Worm (Caenorhabditis elegans) whole organism, L2 larva: ENCODE data around the gene W09D10.4.

ENCODE experiments used
- C34F6.9 ChIP-seq: fragments of 150-350 bp; optimal IDR thresholded peaks from 2 replicates; lab custom pipeline; 2014; ENCODE audit warnings: missing biosample characterization, missing genetic modification characterization
- F13H6.1 ChIP-seq: sonication (generic microtip); optimal IDR thresholded peaks from 2 replicates; lab custom pipeline; 2016; ENCODE audit warnings: missing genetic modification characterization, missing compliant biosample characterization
- R02D3.7 ChIP-seq: fragments of 150-350 bp; optimal IDR thresholded peaks from 2 replicates; lab custom pipeline; 2014; ENCODE audit warnings: missing biosample characterization, missing genetic modification characterization
- Y55F3AM.14 ChIP-seq: fragments of 200-800 bp; sonication (Bioruptor generic); optimal IDR thresholded peaks from 2 replicates; lab custom pipeline; 2018; ENCODE audit warnings: mild to moderate bottlenecking, missing genetic modification characterization, missing compliant biosample characterization
- ZK546.5 ChIP-seq: sonication (generic microtip); optimal IDR thresholded peaks from 2 replicates; lab custom pipeline; 2017; ENCODE audit warnings: missing biosample characterization, missing genetic modification characterization
- alr-1 ChIP-seq: fragments of 150-350 bp; optimal IDR thresholded peaks from 2 replicates; lab custom pipeline; 2014; ENCODE audit warnings: missing biosample characterization, missing genetic modification characterization
- aly-2 ChIP-seq: fragments of 150-350 bp; optimal IDR thresholded peaks from 2 replicates; lab custom pipeline; 2014; ENCODE audit warnings: missing biosample characterization, missing genetic modification characterization
- ama-1 ChIP-seq: fragments of 150-350 bp; optimal IDR thresholded peaks from 2 replicates; lab custom pipeline; 2018; ENCODE audit warnings: inconsistent platforms
- blmp-1 ChIP-seq: sonication (generic microtip); optimal IDR thresholded peaks from 2 replicates; lab custom pipeline; 2017; ENCODE audit warnings: missing genetic modification characterization, mild to moderate bottlenecking, missing compliant biosample characterization, antibody characterized with exemption, moderate library complexity; ENCODE audit not compliant: insufficient read depth
- ceh-16 ChIP-seq: fragments of 150-350 bp; optimal IDR thresholded peaks from 2 replicates; lab custom pipeline; 2014; ENCODE audit warnings: missing biosample characterization, missing genetic modification characterization
- ceh-82 ChIP-seq: fragments of 150-350 bp; optimal IDR thresholded peaks from 2 replicates; lab custom pipeline; 2014; ENCODE audit warnings: missing biosample characterization, missing genetic modification characterization
- dmd-4 ChIP-seq: sonication (generic microtip); optimal IDR thresholded peaks from 2 replicates; lab custom pipeline; 2017; ENCODE audit warnings: missing biosample characterization, missing genetic modification characterization
- egl-27 ChIP-seq: sonication (generic microtip); optimal IDR thresholded peaks from 3 replicates; lab custom pipeline; 2017; ENCODE audit warnings: missing biosample characterization, missing genetic modification reagents, missing genetic modification characterization
- elt-1 ChIP-seq: fragments of 150-350 bp; optimal IDR thresholded peaks from 2 replicates; lab custom pipeline; 2014; ENCODE audit warnings: missing biosample characterization, missing genetic modification characterization
- elt-3 ChIP-seq: sonication (generic microtip); optimal IDR thresholded peaks from 2 replicates; lab custom pipeline; 2017; ENCODE audit warnings: missing biosample characterization, missing genetic modification characterization
- fos-1 ChIP-seq: fragments of 150-350 bp; optimal IDR thresholded peaks from 2 replicates; lab custom pipeline; 2014; ENCODE audit warnings: missing biosample characterization, missing genetic modification characterization
- lin-11 ChIP-seq: fragments of 150-350 bp; sonication (generic microtip); optimal IDR thresholded peaks from 2 replicates; lab custom pipeline; 2014; ENCODE audit warnings: missing biosample characterization, missing genetic modification characterization, inconsistent platforms, mixed read lengths
- lin-13 ChIP-seq: fragments of 150-350 bp; optimal IDR thresholded peaks from 2 replicates; lab custom pipeline; 2014; ENCODE audit warnings: missing biosample characterization, missing genetic modification reagents, missing genetic modification characterization
- lin-39 ChIP-seq: fragments of 150-350 bp; optimal IDR thresholded peaks from 2 replicates; lab custom pipeline; 2014; ENCODE audit warnings: missing biosample characterization, missing genetic modification reagents, missing genetic modification characterization
- mab-5 ChIP-seq: fragments of 150-350 bp; optimal IDR thresholded peaks from 2 replicates; lab custom pipeline; 2014; ENCODE audit warnings: missing biosample characterization, missing genetic modification characterization
- mbf-1 ChIP-seq: sonication (generic microtip); optimal IDR thresholded peaks from 2 replicates; lab custom pipeline; 2017; ENCODE audit warnings: missing biosample characterization, missing genetic modification characterization
- mdl-1 ChIP-seq, 2 experiments: fragments of 150-350 bp in 1 of 2; sonication (generic microtip) in 1 of 2; optimal IDR thresholded peaks; 2 replicates each; lab custom pipeline; 2017; ENCODE audit warnings: missing biosample characterization in 2 of 2, missing genetic modification characterization in 2 of 2
- nhr-11 ChIP-seq: fragments of 150-350 bp; optimal IDR thresholded peaks from 2 replicates; lab custom pipeline; 2014; ENCODE audit warnings: missing biosample characterization, missing genetic modification characterization
- nhr-12 ChIP-seq: fragments of 150-350 bp; optimal IDR thresholded peaks from 2 replicates; lab custom pipeline; 2014; ENCODE audit warnings: missing biosample characterization, missing genetic modification characterization
- nhr-21 ChIP-seq: fragments of 150-350 bp; optimal IDR thresholded peaks from 2 replicates; lab custom pipeline; 2014; ENCODE audit warnings: missing biosample characterization, missing genetic modification characterization
- nhr-23 ChIP-seq: fragments of 150-350 bp; optimal IDR thresholded peaks from 2 replicates; lab custom pipeline; 2014; ENCODE audit warnings: missing biosample characterization, missing genetic modification reagents, missing genetic modification characterization
- nhr-6 ChIP-seq: fragments of 150-350 bp; optimal IDR thresholded peaks from 2 replicates; lab custom pipeline; 2014; ENCODE audit warnings: missing biosample characterization, missing genetic modification characterization
- nhr-77 ChIP-seq: fragments of 150-350 bp; optimal IDR thresholded peaks from 2 replicates; lab custom pipeline; 2014; ENCODE audit warnings: missing biosample characterization, missing genetic modification characterization
- peb-1 ChIP-seq: fragments of 150-350 bp; optimal IDR thresholded peaks from 2 replicates; lab custom pipeline; 2014; ENCODE audit warnings: missing biosample characterization, missing genetic modification characterization
- sem-4 ChIP-seq: fragments of 150-350 bp; optimal IDR thresholded peaks from 2 replicates; lab custom pipeline; 2014; ENCODE audit warnings: missing biosample characterization, missing genetic modification reagents, missing genetic modification characterization
- skn-1 ChIP-seq: sonication (generic microtip); optimal IDR thresholded peaks from 2 replicates; lab custom pipeline; 2017; ENCODE audit warnings: missing biosample characterization, missing genetic modification characterization
- sma-3 ChIP-seq: sonication (generic microtip); optimal IDR thresholded peaks from 2 replicates; lab custom pipeline; 2016; ENCODE audit warnings: missing genetic modification reagents, missing genetic modification characterization, missing compliant biosample characterization
- ztf-1 ChIP-seq: fragments of 200-800 bp; sonication (Bioruptor generic); conservative IDR thresholded peaks from 2 replicates; pipeline ENCODE4 v1.3.6; 2022; ENCODE audit warnings: missing genetic modification characterization, missing compliant biosample characterization

The W09D10.4 gene

ce11 chrIII:10689057-10689456 lies 26.9 kb downstream of the W09D10.4 start, which contains the start of gene Y39A1A.31:
Y39A1A.31 (minus strand) TSS chrIII:10689157.
- TF ChIP-seq ztf-1 (GFP tag; lab: Robert Waterston, UW): no peak
- no peak for TF ChIP-seq nhr-21 (tag; lab: Kevin White, UChicago)
- no peak for TF ChIP-seq nhr-23
- TF ChIP-seq fos-1: no peak
- no peak for TF ChIP-seq lin-39
- no peak for TF ChIP-seq skn-1 (tag; lab: Kevin White, UChicago)
- TF ChIP-seq mab-5 (tag; lab: Kevin White, UChicago): no peak
- no peak for TF ChIP-seq aly-2 (tag; lab: Kevin White, UChicago)
- TF ChIP-seq ceh-82 (tag; lab: Kevin White, UChicago): no peak
- no peak for TF ChIP-seq C34F6.9 (tag; lab: Kevin White, UChicago)
- TF ChIP-seq ceh-16 (tag; lab: Kevin White, UChicago): no peak
- TF ChIP-seq nhr-11 (tag; lab: Kevin White, UChicago): no peak
- no peak for TF ChIP-seq Y55F3AM.14
- TF ChIP-seq, all 48 proteins: peak for 0

- TF ChIP-seq C34F6.9 (tag; lab: Kevin White, UChicago) (no peak), peb-1 (no peak), sma-3 (GFP tag; lab: Kevin White, UChicago) (no peak), mab-5 (tag; lab: Kevin White, UChicago) (no peak), sem-4 (tag; lab: Kevin White, UChicago) (no peak), nhr-12 (no peak), dmd-4 (tag; lab: Kevin White, UChicago) (no peak), nhr-21 (tag; lab: Kevin White, UChicago) (no peak), lin-13 (no peak), egl-27 (tag; lab: Kevin White, UChicago) (no peak), nhr-77 (tag; lab: Kevin White, UChicago) (no peak), ceh-16 (tag; lab: Kevin White, UChicago) (no peak), blmp-1 (no peak), alr-1 (tag; lab: Kevin White, UChicago) (no peak), R02D3.7 (tag; lab: Kevin White, UChicago) (no peak), Y55F3AM.14 (no peak), lin-11 (tag; lab: Kevin White, UChicago) (no peak), ama-1 (lab: Kevin White, UChicago) (no peak), mbf-1 (no peak), F13H6.1 (tag; lab: Kevin White, UChicago) (no peak)
Measured at ce11 chrIII:10678971-10679370, 37.0 kb downstream of the W09D10.4 start, which contains the start of gene Y39A1A.16. Y39A1A.16 (plus strand) TSS chrIII:10679271.

- TF ChIP-seq elt-3 (tag; lab: Kevin White, UChicago) (no peak), elt-1 (no peak), mdl-1 (tag; optimal IDR thresholded peaks at IDR 0.05; lab: Kevin White, UChicago) (no peak), ZK546.5 (no peak), peb-1 (no peak), sma-3 (GFP tag; lab: Kevin White, UChicago) (no peak)
Measured at ce11 chrIII:10671894-10672293, 44.1 kb downstream of the W09D10.4 start.

ce11 chrIII:10666640-10667039 lies 49.4 kb downstream of the W09D10.4 start:
- TF ChIP-seq ceh-82 (tag; lab: Kevin White, UChicago) (no peak), nhr-6 (tag; lab: Kevin White, UChicago) (no peak)
